Fruit fly (Drosophila melanogaster): ENCODE results near the gene GlcAT-I.

GlcAT-I gene

DNA sequence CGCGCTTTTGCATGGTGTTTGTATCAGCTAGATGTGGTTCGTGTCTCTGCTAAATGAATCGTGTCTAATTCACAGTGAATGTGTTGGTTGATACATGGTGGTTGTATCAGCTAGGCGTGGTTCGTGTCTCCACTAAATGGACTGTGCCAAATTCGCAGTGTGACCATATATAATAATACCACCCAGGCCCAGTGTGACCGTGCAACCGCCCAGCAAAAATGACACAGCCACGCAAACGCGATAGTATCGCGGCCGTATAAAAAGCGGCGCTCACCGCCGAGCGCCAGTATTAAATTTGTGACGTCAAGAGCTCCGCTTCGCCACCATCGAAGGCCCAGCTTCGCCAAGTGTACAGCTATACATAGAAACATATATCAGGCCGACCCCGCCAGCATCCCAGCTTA lies 25.2 kb upstream of the GlcAT-I start, which contains the start of gene cib (continued):
- TF ChIP-seq Rel (GFP tag; optimal IDR thresholded peaks at IDR 0.05) (no peak), Rel (tag; optimal IDR thresholded peaks at IDR 0.05) (peak; percentile 74), Dif (GFP tag; optimal IDR thresholded peaks at IDR 0.05; ENCODE audit: partially characterized antibody) (peak; percentile 36), dl (GFP tag; optimal IDR thresholded peaks at IDR 0.05; ENCODE audit: insufficient read depth in 1 of 2, partially characterized antibody in 2 of 2) (no peak), fru (GFP tag; optimal IDR thresholded peaks at IDR 0.05) (peak; percentile 66), rgr (GFP tag; optimal IDR thresholded peaks at IDR 0.05) (peak; percentile 65), Sp1 (GFP tag; optimal IDR thresholded peaks at IDR 0.05) (peak; percentile 62), Hnf4 (GFP tag; optimal IDR thresholded peaks at IDR 0.05) (no peak), N (GFP tag; optimal IDR thresholded peaks at IDR 0.05) (no peak)

DNA sequence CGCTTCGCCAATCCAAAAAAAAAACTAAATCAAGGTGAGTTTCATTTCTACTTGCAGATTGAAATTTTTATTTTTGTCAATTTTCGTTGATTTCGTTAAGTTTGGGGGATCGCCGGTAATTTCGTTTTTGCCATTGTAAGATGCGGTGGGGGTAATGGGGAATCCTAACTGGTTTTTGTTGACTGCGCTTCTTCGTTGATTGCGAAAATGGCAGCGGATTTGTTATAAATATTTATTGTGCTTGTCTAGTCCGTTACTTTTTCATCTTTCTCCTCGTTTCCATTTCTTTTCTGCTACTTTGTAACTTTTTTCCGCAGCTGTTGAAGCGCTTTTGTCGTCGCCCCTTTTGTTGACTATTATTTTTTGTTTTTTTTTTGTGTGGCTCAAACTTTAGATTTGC lies 24.8 kb upstream of the GlcAT-I start:
- TF ChIP-seq Rel (GFP tag; optimal IDR thresholded peaks at IDR 0.05) (no peak), Rel (tag; optimal IDR thresholded peaks at IDR 0.05) (peak; percentile 21), brk (GFP tag; optimal IDR thresholded peaks at IDR 0.05) (no peak), sage (GFP tag; optimal IDR thresholded peaks at IDR 0.05) (no peak), GATAd (GFP tag; optimal IDR thresholded peaks at IDR 0.05) (no peak), woc (GFP tag; optimal IDR thresholded peaks at IDR 0.05) (no peak)

DNA sequence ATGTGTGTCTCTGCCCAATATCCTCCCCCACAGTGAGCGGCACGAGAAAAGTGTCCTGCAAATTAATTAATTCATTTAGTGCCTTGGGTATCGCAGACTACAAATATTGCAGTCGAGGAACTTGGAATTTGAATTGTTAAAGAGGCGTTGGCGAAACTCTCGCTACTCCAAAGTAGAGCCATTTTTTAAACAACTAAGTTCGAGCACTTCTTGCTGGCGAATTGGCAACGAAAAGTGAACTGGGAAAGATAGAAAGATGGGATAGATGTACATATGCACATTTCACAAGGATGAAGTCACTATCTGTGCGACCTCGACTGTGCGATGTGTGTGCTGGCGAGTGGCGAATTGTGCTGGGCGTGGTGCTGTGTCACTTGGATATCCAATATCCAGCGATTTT lies 24.3 kb upstream of the GlcAT-I start:
- TF ChIP-seq psq (GFP tag; optimal IDR thresholded peaks at IDR 0.05) (no peak), fru (GFP tag; optimal IDR thresholded peaks at IDR 0.05) (peak; percentile 74), ey (GFP tag; optimal IDR thresholded peaks at IDR 0.05) (peak; percentile 69), Mio (GFP tag; optimal IDR thresholded peaks at IDR 0.05) (no peak), dl (GFP tag; optimal IDR thresholded peaks at IDR 0.05; ENCODE audit: insufficient read depth in 1 of 2, partially characterized antibody in 2 of 2) (no peak), Myc (optimal IDR thresholded peaks at IDR 0.05) (no peak), h (GFP tag; optimal IDR thresholded peaks at IDR 0.05) (peak; percentile 55), HLH106 (tag; optimal IDR thresholded peaks at IDR 0.05) (peak; percentile 75), Sp1 (GFP tag; optimal IDR thresholded peaks at IDR 0.05) (peak; percentile 75), Jra (GFP tag; optimal IDR thresholded peaks at IDR 0.05) (no peak), CG9705 (GFP tag; optimal IDR thresholded peaks at IDR 0.05) (peak; percentile 17), CrebA (GFP tag; optimal IDR thresholded peaks at IDR 0.05; ENCODE audit: borderline replicate concordance) (no peak), tai (GFP tag; optimal IDR thresholded peaks at IDR 0.05) (no peak), CG32264 (GFP tag; optimal IDR thresholded peaks at IDR 0.05) (no peak), woc (GFP tag; optimal IDR thresholded peaks at IDR 0.05) (peak; percentile 73), br (GFP tag; optimal IDR thresholded peaks at IDR 0.05) (peak; percentile 49), Hr78 (GFP tag; optimal IDR thresholded peaks at IDR 0.05) (no peak), OdsH (GFP tag; optimal IDR thresholded peaks at IDR 0.05) (peak; percentile 68), jim (GFP tag; optimal IDR thresholded peaks at IDR 0.05) (no peak), dsf (GFP tag; optimal IDR thresholded peaks at IDR 0.05; ENCODE audit: borderline replicate concordance) (no peak), dmrt93B (GFP tag; optimal IDR thresholded peaks at IDR 0.05) (peak; percentile 58), rgr (GFP tag; optimal IDR thresholded peaks at IDR 0.05) (peak; percentile 69), foxo (GFP tag; optimal IDR thresholded peaks at IDR 0.05) (peak in 1 of 2 experiments; percentile 74), Dif (GFP tag; optimal IDR thresholded peaks at IDR 0.05; ENCODE audit: partially characterized antibody) (no peak), Dfd (GFP tag; optimal IDR thresholded peaks at IDR 0.05) (no peak), usp (GFP tag; optimal IDR thresholded peaks at IDR 0.05) (no peak), Hnf4 (GFP tag; optimal IDR thresholded peaks at IDR 0.05) (peak; percentile 26)

DNA sequence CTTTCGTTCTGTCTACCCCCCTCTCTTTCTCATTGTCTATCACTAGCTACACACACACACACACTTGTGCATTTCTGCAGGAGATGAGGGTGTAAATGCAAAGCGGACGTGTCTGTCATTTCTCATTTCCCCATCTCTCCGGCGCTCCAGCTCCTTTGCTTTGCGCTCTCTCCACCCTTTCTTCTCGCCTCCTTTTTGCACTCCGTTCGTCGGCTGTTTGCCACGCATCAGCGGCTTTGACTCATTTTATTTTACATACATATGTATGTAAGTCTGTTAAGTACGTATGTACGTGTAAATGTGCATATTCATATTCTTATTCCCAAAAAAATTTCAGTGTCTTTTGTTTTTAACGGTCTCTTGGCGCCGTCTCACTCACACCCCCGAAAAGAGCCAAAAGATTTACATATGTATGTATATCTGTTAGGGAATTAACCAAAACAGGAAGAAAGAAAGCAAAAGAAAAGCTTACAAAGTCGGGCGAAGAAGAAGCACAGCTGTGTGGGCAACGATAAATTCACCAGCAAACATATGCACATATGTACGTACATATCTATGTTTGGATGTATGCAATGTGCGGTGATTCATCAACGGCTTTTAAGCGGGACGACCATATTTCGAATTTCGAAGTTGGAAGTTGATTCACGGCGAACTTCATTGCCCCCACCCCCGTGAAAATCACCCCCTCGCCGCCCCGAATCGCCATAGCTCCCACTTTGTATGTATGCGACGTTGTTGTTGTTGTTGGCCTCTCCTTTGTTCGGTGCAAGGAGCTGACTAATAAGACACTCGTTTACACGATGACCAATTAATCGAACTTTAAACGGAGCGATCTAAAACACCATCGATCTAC lies 23.5 kb upstream of the GlcAT-I start:
- TF ChIP-seq Myc (optimal IDR thresholded peaks at IDR 0.05) (no peak), lola (GFP tag; optimal IDR thresholded peaks at IDR 0.05) (no peak), sv (GFP tag; optimal IDR thresholded peaks at IDR 0.05) (no peak), Abd-B (GFP tag; optimal IDR thresholded peaks at IDR 0.05) (no peak), dmrt93B (GFP tag; optimal IDR thresholded peaks at IDR 0.05) (no peak), N (GFP tag; optimal IDR thresholded peaks at IDR 0.05) (no peak), psq (GFP tag; optimal IDR thresholded peaks at IDR 0.05) (peak; percentile 91), tai (GFP tag; optimal IDR thresholded peaks at IDR 0.05) (no peak), Jra (GFP tag; optimal IDR thresholded peaks at IDR 0.05) (no peak), Rel (GFP tag; optimal IDR thresholded peaks at IDR 0.05) (no peak), Rel (tag; optimal IDR thresholded peaks at IDR 0.05) (peak; percentile 72), pan (optimal IDR thresholded peaks at IDR 0.05) (no peak), h (GFP tag; optimal IDR thresholded peaks at IDR 0.05) (no peak), sage (GFP tag; optimal IDR thresholded peaks at IDR 0.05) (no peak), ey (GFP tag; optimal IDR thresholded peaks at IDR 0.05) (no peak), CG9705 (GFP tag; optimal IDR thresholded peaks at IDR 0.05) (no peak), fru (GFP tag; optimal IDR thresholded peaks at IDR 0.05) (no peak), Vsx2 (GFP tag; optimal IDR thresholded peaks at IDR 0.05; ENCODE audit: partially characterized antibody) (no peak), br (GFP tag; optimal IDR thresholded peaks at IDR 0.05) (no peak), Hr78 (GFP tag; optimal IDR thresholded peaks at IDR 0.05) (no peak), rgr (GFP tag; optimal IDR thresholded peaks at IDR 0.05) (no peak), foxo (GFP tag; optimal IDR thresholded peaks at IDR 0.05) (peak in 1 of 2 experiments; percentile 12), OdsH (GFP tag; optimal IDR thresholded peaks at IDR 0.05) (no peak)

All from whole organism, wandering third instar larva.